Worm (Caenorhabditis elegans): ENCODE data around the gene C54D10.9.

Gene C54D10.9

ce11 chrV:12446895-12447294, at the start of gene C54D10.9, which contains the start of gene pals-38:
TSS of gene C54D10.9 (plus strand) at chrV:12447153.
TSS of gene pals-38 (minus strand) at chrV:12446995.
- TF ChIP-seq nhr-28 (tag; optimal IDR thresholded peaks at IDR 0.05): no peak
- no peak for TF ChIP-seq daf-12 (tag; optimal IDR thresholded peaks at IDR 0.05)
- TF ChIP-seq fkh-10 (GFP tag; optimal IDR thresholded peaks at IDR 0.05): no peak
- TF ChIP-seq ceh-28 (tag; optimal IDR thresholded peaks at IDR 0.05): no peak

- TF ChIP-seq unc-39 (tag; optimal IDR thresholded peaks at IDR 0.05) (no peak), ceh-82 (tag; optimal IDR thresholded peaks at IDR 0.05) (no peak), sea-2 (GFP tag; optimal IDR thresholded peaks at IDR 0.05) (no peak)
These were observed 49.4 kb upstream of the C54D10.9 start, which contains the start of gene K01D12.5 for ce11 chrV:12397545-12397944. TSS of gene K01D12.5 (plus strand) at chrV:12397845.

- TF ChIP-seq elt-2 (tag; optimal IDR thresholded peaks at IDR 0.05) (peak; percentile 44), tbx-2 (tag; optimal IDR thresholded peaks at IDR 0.05) (no peak), unc-62 (GFP tag; optimal IDR thresholded peaks at IDR 0.05) (no peak), nhr-25 (tag; optimal IDR thresholded peaks at IDR 0.05) (no peak), pha-4 (tag; optimal IDR thresholded peaks at IDR 0.05) (peak; percentile 64), pqm-1 (tag; optimal IDR thresholded peaks at IDR 0.05) (peak; percentile 18), mml-1 (tag; optimal IDR thresholded peaks at IDR 0.05) (no peak), ceh-82 (tag; optimal IDR thresholded peaks at IDR 0.05) (no peak), sea-2 (GFP tag; optimal IDR thresholded peaks at IDR 0.05) (no peak), snpc-4 (tag; optimal IDR thresholded peaks at IDR 0.05) (peak; percentile 34), elt-1 (tag; optimal IDR thresholded peaks at IDR 0.05) (no peak), ztf-11 (tag; optimal IDR thresholded peaks at IDR 0.05) (no peak), ZK546.5 (tag; optimal IDR thresholded peaks at IDR 0.05) (no peak), lin-39 (tag; optimal IDR thresholded peaks at IDR 0.05) (no peak), fkh-10 (GFP tag; optimal IDR thresholded peaks at IDR 0.05) (no peak), R02D3.7 (tag; optimal IDR thresholded peaks at IDR 0.05) (peak; percentile 93), nhr-23 (tag; optimal IDR thresholded peaks at IDR 0.05) (peak; percentile 40), unc-39 (tag; optimal IDR thresholded peaks at IDR 0.05) (no peak), lsy-12 (tag; optimal IDR thresholded peaks at IDR 0.05) (no peak), nhr-28 (tag; optimal IDR thresholded peaks at IDR 0.05) (no peak), lin-15B (tag; optimal IDR thresholded peaks at IDR 0.05) (peak; percentile 47)
These were observed 46.2 kb upstream of the C54D10.9 start, which contains the start of the genes K01D12.20 and miga-1 for ce11 chrV:12400677-12401236. TSS of gene K01D12.20 (minus strand) at chrV:12400814. TSS of gene miga-1 (minus strand) at chrV:12400859.

- TF ChIP-seq nhr-23 (tag; optimal IDR thresholded peaks at IDR 0.05) (no peak), tbx-2 (tag; optimal IDR thresholded peaks at IDR 0.05) (no peak), lin-39 (tag; optimal IDR thresholded peaks at IDR 0.05) (no peak), sea-2 (GFP tag; optimal IDR thresholded peaks at IDR 0.05) (no peak), skn-1 (tag; optimal IDR thresholded peaks at IDR 0.05) (no peak), egl-5 (tag; optimal IDR thresholded peaks at IDR 0.05) (no peak), fos-1 (tag; optimal IDR thresholded peaks at IDR 0.05) (no peak), nhr-43 (tag; optimal IDR thresholded peaks at IDR 0.05; ENCODE audit: poor library complexity, severe bottlenecking) (no peak), zag-1 (tag; optimal IDR thresholded peaks at IDR 0.05) (no peak), mml-1 (tag; optimal IDR thresholded peaks at IDR 0.05) (no peak), ama-1 (optimal IDR thresholded peaks at IDR 0.05) (no peak), eor-1 (tag; optimal IDR thresholded peaks at IDR 0.05) (no peak), nhr-12 (tag; optimal IDR thresholded peaks at IDR 0.05) (no peak), nfya-1 (tag; optimal IDR thresholded peaks at IDR 0.05; ENCODE audit: insufficient read depth) (no peak), ZK546.5 (tag; optimal IDR thresholded peaks at IDR 0.05) (no peak), ztf-4 (tag; optimal IDR thresholded peaks at IDR 0.05) (no peak), fkh-2 (tag; optimal IDR thresholded peaks at IDR 0.05) (no peak)
These were observed 45.6 kb upstream of the C54D10.9 start, which contains the start of gene K01D12.7 for ce11 chrV:12401383-12401782. TSS of gene K01D12.7 (minus strand) at chrV:12401483.

- no peak for TF ChIP-seq egl-27 (tag; optimal IDR thresholded peaks at IDR 0.05)
- no peak for TF ChIP-seq lsy-12 (tag; optimal IDR thresholded peaks at IDR 0.05)
- TF ChIP-seq eor-1 (tag; optimal IDR thresholded peaks at IDR 0.05): no peak
- TF ChIP-seq nhr-67 (tag; optimal IDR thresholded peaks at IDR 0.05): no peak
- no peak for TF ChIP-seq jun-1 (tag; optimal IDR thresholded peaks at IDR 0.05)
These were observed 44.6 kb upstream of the C54D10.9 start, which contains the start of gene K01D12.8 for ce11 chrV:12402355-12402754. TSS of gene K01D12.8 (plus strand) at chrV:12402655.

Data from whole organism, L3 larva.